Worm (Caenorhabditis elegans): ENCODE results near the gene Y75B8A.19.

DNA sequence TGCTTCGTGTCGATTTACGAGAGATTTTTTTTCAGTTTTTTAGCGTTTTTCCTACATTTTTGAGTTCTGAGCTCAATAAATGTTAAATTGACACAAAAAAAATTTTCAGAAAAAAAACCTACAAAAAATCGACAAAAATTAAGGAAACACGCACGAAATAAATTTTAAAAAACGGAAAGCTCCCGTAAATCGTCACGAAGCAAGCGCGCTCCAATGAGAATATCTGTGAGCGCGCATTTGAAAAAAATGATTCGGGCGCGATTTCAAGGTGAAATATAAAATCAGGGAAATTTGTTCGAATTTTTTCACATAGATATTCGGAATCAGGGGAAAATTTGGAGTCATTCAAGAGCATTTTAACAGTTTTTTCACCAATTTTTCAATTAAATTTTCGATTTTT lies 3.2 kb upstream of the Y75B8A.19 start:
- TF ChIP-seq ama-1 (optimal IDR thresholded peaks at IDR 0.05) (no peak), hmbx-1 (tag; optimal IDR thresholded peaks at IDR 0.05) (no peak), ceh-36 (tag; optimal IDR thresholded peaks at IDR 0.05) (no peak), scrt-1 (GFP tag; IDR thresholded peaks at IDR 0.05) (no peak), sea-1 (GFP tag; conservative IDR thresholded peaks at IDR 0.05) (no peak), hnd-1 (tag; optimal IDR thresholded peaks at IDR 0.05) (no peak), pes-1 (GFP tag; IDR thresholded peaks at IDR 0.05) (no peak), flt-1 (GFP tag; IDR thresholded peaks at IDR 0.05) (no peak), F13C5.2 (tag; optimal IDR thresholded peaks at IDR 0.05) (no peak), ceh-13 (GFP tag; optimal IDR thresholded peaks at IDR 0.05) (no peak), tbx-11 (GFP tag; IDR thresholded peaks at IDR 0.05) (no peak), tbx-37 (GFP tag; conservative IDR thresholded peaks at IDR 0.05) (no peak)

Data from whole organism, early embryonic.